Fruit fly (Drosophila melanogaster) Kc167 (cell line): ENCODE measurements around the gene sra.

ENCODE experiments used
- Myc ChIP-seq: fragments of >200 bp; optimal IDR thresholded peaks from 2 replicates; lab custom pipeline; 2017; ENCODE audit warnings: missing external identifiers
- Sin3A ChIP-seq: fragments of >200 bp; optimal IDR thresholded peaks from 2 replicates; lab custom pipeline; 2018; ENCODE audit warnings: missing external identifiers
- h ChIP-seq: fragments of >200 bp; optimal IDR thresholded peaks from 3 replicates; lab custom pipeline; 2018; ENCODE audit warnings: missing external identifiers
- insv ChIP-seq: fragments of >200 bp; optimal IDR thresholded peaks from 3 replicates; lab custom pipeline; 2018; ENCODE audit warnings: missing external identifiers
- psq ChIP-seq: fragments of >200 bp; optimal IDR thresholded peaks from 2 replicates; lab custom pipeline; 2017; ENCODE audit warnings: missing external identifiers
- ttk ChIP-seq: sonication (Bioruptor generic); optimal IDR thresholded peaks from 2 replicates; lab custom pipeline; 2017; ENCODE audit warnings: missing external identifiers

sra gene

dm6 chr3R:16225351-16225750 lies 38.6 kb downstream of the sra start, which contains the start of gene tara:
Gene tara (plus strand): TSS chr3R:16225651.
- TF ChIP-seq insv (no peak), h (lab: Kevin White, UChicago) (no peak), psq (no peak), Myc (lab: Kevin White, UChicago) (no peak), Sin3A (lab: Kevin White, UChicago) (no peak), ttk (lab: Kevin White, UChicago) (no peak)

dm6 chr3R:16225760-16226159 lies 39.0 kb downstream of the sra start:
- no peak for TF ChIP-seq Sin3A (lab: Kevin White, UChicago)
- TF ChIP-seq psq = no peak
- TF ChIP-seq insv = no peak
- no peak for TF ChIP-seq h (lab: Kevin White, UChicago)
- TF ChIP-seq Myc (lab: Kevin White, UChicago) = no peak
- no peak for TF ChIP-seq ttk (lab: Kevin White, UChicago)

dm6 chr3R:16227074-16227473 lies 40.3 kb downstream of the sra start:
- no peak for TF ChIP-seq Sin3A (lab: Kevin White, UChicago)

dm6 chr3R:16228719-16229704 lies 42.2 kb downstream of the sra start:
- no peak for TF ChIP-seq insv
- no peak for TF ChIP-seq h (lab: Kevin White, UChicago)
- no peak for TF ChIP-seq ttk (lab: Kevin White, UChicago)
- TF ChIP-seq psq = no peak
- TF ChIP-seq Sin3A (lab: Kevin White, UChicago) = no peak
- TF ChIP-seq Myc (lab: Kevin White, UChicago) = no peak

- TF ChIP-seq ttk (lab: Kevin White, UChicago) = no peak
- no peak for TF ChIP-seq Sin3A (lab: Kevin White, UChicago)
- TF ChIP-seq psq = no peak
- TF ChIP-seq insv = no peak
- TF ChIP-seq h (lab: Kevin White, UChicago) = no peak
- TF ChIP-seq Myc (lab: Kevin White, UChicago) = no peak
Observed at dm6 chr3R:16230080-16230670, 43.4 kb downstream of the sra start.

dm6 chr3R:16231385-16232307 lies 44.8 kb downstream of the sra start:
- TF ChIP-seq psq (peak; percentile 81), h (lab: Kevin White, UChicago) (no peak)

dm6 chr3R:16232569-16232968 lies 45.8 kb downstream of the sra start:
- TF ChIP-seq h (lab: Kevin White, UChicago) (no peak), psq (no peak), Sin3A (lab: Kevin White, UChicago) (no peak), insv (no peak), Myc (lab: Kevin White, UChicago) (no peak), ttk (lab: Kevin White, UChicago) (no peak)

- no peak for TF ChIP-seq Myc (lab: Kevin White, UChicago)
- no peak for TF ChIP-seq insv
- TF ChIP-seq Sin3A (lab: Kevin White, UChicago) = no peak
- TF ChIP-seq psq = no peak
- no peak for TF ChIP-seq h (lab: Kevin White, UChicago)
- no peak for TF ChIP-seq ttk (lab: Kevin White, UChicago)
Observed at dm6 chr3R:16234298-16234697, 47.5 kb downstream of the sra start.

dm6 chr3R:16234745-16235149 lies 47.9 kb downstream of the sra start:
- TF ChIP-seq insv (no peak), Myc (lab: Kevin White, UChicago) (no peak), Sin3A (lab: Kevin White, UChicago) (no peak), psq (no peak), ttk (lab: Kevin White, UChicago) (no peak), h (lab: Kevin White, UChicago) (no peak)

dm6 chr3R:16235215-16235937 lies 48.6 kb downstream of the sra start:
- TF ChIP-seq Myc (lab: Kevin White, UChicago) = no peak
- no peak for TF ChIP-seq ttk (lab: Kevin White, UChicago)
- TF ChIP-seq psq = no peak

dm6 chr3R:16235941-16236712 lies 49.3 kb downstream of the sra start:
- no peak for TF ChIP-seq Myc (lab: Kevin White, UChicago)
- no peak for TF ChIP-seq psq
- TF ChIP-seq ttk (lab: Kevin White, UChicago) = no peak
